Fruit fly (Drosophila melanogaster) whole organism, wandering third instar larva: ENCODE data around the gene CG6656.

Experiments
- Abd-B ChIP-seq: fragments of >200 bp; optimal IDR thresholded peaks from 2 replicates; lab custom pipeline; 2017; ENCODE audit warnings: missing biosample characterization, missing genetic modification characterization
- CG32264 ChIP-seq: fragments of 200-800 bp; sonication (Bioruptor generic); optimal IDR thresholded peaks from 2 replicates; lab custom pipeline; 2016; ENCODE audit warnings: missing biosample characterization, missing genetic modification characterization
- CG9705 ChIP-seq: fragments of 200-800 bp; sonication (Bioruptor generic); optimal IDR thresholded peaks from 2 replicates; lab custom pipeline; 2018; ENCODE audit warnings: missing biosample characterization, mild to moderate bottlenecking, missing genetic modification characterization
- CrebA ChIP-seq: fragments of 200-800 bp; sonication (Bioruptor generic); optimal IDR thresholded peaks from 2 replicates; lab custom pipeline; 2016; ENCODE audit warnings: missing biosample characterization, mild to moderate bottlenecking, missing genetic modification characterization, borderline replicate concordance
- Dfd ChIP-seq: fragments of >200 bp; optimal IDR thresholded peaks from 2 replicates; lab custom pipeline; 2017; ENCODE audit warnings: missing biosample characterization, missing genetic modification characterization
- Dif ChIP-seq: fragments of 200-275, 200-300 bp; sonication (Bioruptor generic); optimal IDR thresholded peaks from 2 replicates; lab custom pipeline; 2018; ENCODE audit warnings: missing biosample characterization, missing genetic modification characterization; ENCODE audit not compliant: partially characterized antibody
- HLH106 ChIP-seq: fragments of 200-800 bp; optimal IDR thresholded peaks from 3 replicates; lab custom pipeline; 2019; ENCODE audit warnings: missing biosample characterization, mild to moderate bottlenecking, missing genetic modification characterization, moderate library complexity
- Hnf4 ChIP-seq: fragments of 200-800 bp; sonication (Bioruptor generic); optimal IDR thresholded peaks from 2 replicates; lab custom pipeline; 2016; ENCODE audit warnings: missing biosample characterization, mild to moderate bottlenecking, missing genetic modification characterization
- Hr78 ChIP-seq: fragments of >200 bp; optimal IDR thresholded peaks from 2 replicates; lab custom pipeline; 2017; ENCODE audit warnings: missing biosample characterization, missing genetic modification characterization
- Hr83 ChIP-seq: fragments of 200-300 bp; sonication (Bioruptor generic); optimal IDR thresholded peaks from 2 replicates; lab custom pipeline; 2016; ENCODE audit warnings: missing biosample characterization, mild to moderate bottlenecking, missing genetic modification characterization, moderate library complexity; ENCODE audit not compliant: poor library complexity, severe bottlenecking
- Mio ChIP-seq: sonication (Bioruptor generic); optimal IDR thresholded peaks from 2 replicates; lab custom pipeline; 2016; ENCODE audit warnings: missing biosample characterization, missing genetic modification characterization
- Myc ChIP-seq: fragments of >200 bp; optimal IDR thresholded peaks from 2 replicates; lab custom pipeline; 2017
- N ChIP-seq: fragments of >200 bp; optimal IDR thresholded peaks from 2 replicates; lab custom pipeline; 2018; ENCODE audit warnings: missing biosample characterization, missing external identifiers, missing genetic modification characterization
- OdsH ChIP-seq: fragments of 200-800 bp; sonication (Bioruptor generic); optimal IDR thresholded peaks from 2 replicates; lab custom pipeline; 2016; ENCODE audit warnings: missing biosample characterization, mild to moderate bottlenecking, missing genetic modification characterization
- Rel ChIP-seq, 2 experiments: fragments of 200-800 bp; sonication (Bioruptor generic) in 1 of 2; optimal IDR thresholded peaks; 2 replicates in 1 of 2; 3 replicates in 1 of 2; lab custom pipeline; 2016 to 2019; ENCODE audit warnings: mild to moderate bottlenecking in 2 of 2, missing biosample characterization in 2 of 2, missing genetic modification characterization in 2 of 2, moderate library complexity in 1 of 2
- Sp1 ChIP-seq: fragments of 200-800 bp; sonication (Bioruptor generic); optimal IDR thresholded peaks from 3 replicates; lab custom pipeline; 2019; ENCODE audit warnings: missing biosample characterization, mild to moderate bottlenecking, missing genetic modification characterization, moderate library complexity
- Vsx2 ChIP-seq: fragments of 200-300, 225-300 bp; sonication (Bioruptor generic); optimal IDR thresholded peaks from 2 replicates; lab custom pipeline; 2018; ENCODE audit warnings: missing biosample characterization, missing genetic modification characterization; ENCODE audit not compliant: partially characterized antibody
- br ChIP-seq: fragments of 200-800 bp; sonication (Bioruptor generic); optimal IDR thresholded peaks from 2 replicates; lab custom pipeline; 2016; ENCODE audit warnings: missing biosample characterization, missing genetic modification characterization
- brk ChIP-seq: fragments of 200-800 bp; sonication (Bioruptor generic); optimal IDR thresholded peaks from 2 replicates; lab custom pipeline; 2016; ENCODE audit warnings: missing biosample characterization, mild to moderate bottlenecking, missing genetic modification characterization
- dl ChIP-seq, 2 experiments: fragments of 175-275, 200-275 bp in 1 of 2; fragments of 200-275 bp in 1 of 2; sonication (Bioruptor generic); optimal IDR thresholded peaks; lab custom pipeline; 2018; ENCODE audit warnings: mild to moderate bottlenecking in 2 of 2, missing biosample characterization in 2 of 2, missing genetic modification characterization in 2 of 2, moderate library complexity in 2 of 2; ENCODE audit not compliant: partially characterized antibody in 2 of 2, insufficient read depth in 1 of 2
- dmrt93B ChIP-seq: fragments of 200-800 bp; sonication (Bioruptor generic); optimal IDR thresholded peaks from 2 replicates; lab custom pipeline; 2018; ENCODE audit warnings: missing biosample characterization, mild to moderate bottlenecking, missing genetic modification characterization
- dsf ChIP-seq: sonication (Bioruptor generic); optimal IDR thresholded peaks from 2 replicates; lab custom pipeline; 2016; ENCODE audit warnings: missing biosample characterization, missing genetic modification characterization, borderline replicate concordance
- ey ChIP-seq: fragments of 200-800 bp; sonication (Bioruptor generic); optimal IDR thresholded peaks from 2 replicates; lab custom pipeline; 2016; ENCODE audit warnings: missing biosample characterization, missing genetic modification characterization
- foxo ChIP-seq, 2 experiments: fragments of 200-800 bp; sonication (Bioruptor generic); optimal IDR thresholded peaks; 2 replicates in 1 of 2; 3 replicates in 1 of 2; lab custom pipeline; 2016 to 2017; ENCODE audit warnings: missing biosample characterization in 2 of 2, missing genetic modification characterization in 2 of 2
- fru ChIP-seq: fragments of 200-800 bp; sonication (Bioruptor generic); optimal IDR thresholded peaks from 3 replicates; lab custom pipeline; 2016; ENCODE audit warnings: missing biosample characterization, mild to moderate bottlenecking, missing genetic modification characterization
- h ChIP-seq: fragments of 200-800 bp; sonication (Bioruptor generic); optimal IDR thresholded peaks from 3 replicates; lab custom pipeline; 2016; ENCODE audit warnings: missing biosample characterization, mild to moderate bottlenecking, missing genetic modification characterization
- jim ChIP-seq: fragments of 175-275, 200-325 bp; sonication (Bioruptor generic); optimal IDR thresholded peaks from 2 replicates; lab custom pipeline; 2016; ENCODE audit warnings: missing biosample characterization, mild to moderate bottlenecking, missing genetic modification characterization
- pan ChIP-seq: fragments of >200 bp; optimal IDR thresholded peaks from 2 replicates; lab custom pipeline; 2017
- psq ChIP-seq: fragments of 200-800 bp; sonication (Bioruptor generic); optimal IDR thresholded peaks from 3 replicates; lab custom pipeline; 2017; ENCODE audit warnings: missing biosample characterization, mild to moderate bottlenecking, missing genetic modification characterization, moderate library complexity
- rgr ChIP-seq: fragments of 200-800 bp; sonication (Bioruptor generic); optimal IDR thresholded peaks from 3 replicates; lab custom pipeline; 2016; ENCODE audit warnings: missing biosample characterization, mild to moderate bottlenecking, missing genetic modification characterization
- sage ChIP-seq: fragments of 200-800 bp; sonication (Bioruptor generic); optimal IDR thresholded peaks from 2 replicates; lab custom pipeline; 2016; ENCODE audit warnings: missing biosample characterization, mild to moderate bottlenecking, missing genetic modification characterization
- usp ChIP-seq: fragments of >200 bp; optimal IDR thresholded peaks from 2 replicates; lab custom pipeline; 2017; ENCODE audit warnings: missing biosample characterization, missing genetic modification characterization
- woc ChIP-seq: sonication (Bioruptor generic); optimal IDR thresholded peaks from 2 replicates; lab custom pipeline; 2016; ENCODE audit warnings: missing biosample characterization, mild to moderate bottlenecking, missing genetic modification characterization

The CG6656 gene

DNA sequence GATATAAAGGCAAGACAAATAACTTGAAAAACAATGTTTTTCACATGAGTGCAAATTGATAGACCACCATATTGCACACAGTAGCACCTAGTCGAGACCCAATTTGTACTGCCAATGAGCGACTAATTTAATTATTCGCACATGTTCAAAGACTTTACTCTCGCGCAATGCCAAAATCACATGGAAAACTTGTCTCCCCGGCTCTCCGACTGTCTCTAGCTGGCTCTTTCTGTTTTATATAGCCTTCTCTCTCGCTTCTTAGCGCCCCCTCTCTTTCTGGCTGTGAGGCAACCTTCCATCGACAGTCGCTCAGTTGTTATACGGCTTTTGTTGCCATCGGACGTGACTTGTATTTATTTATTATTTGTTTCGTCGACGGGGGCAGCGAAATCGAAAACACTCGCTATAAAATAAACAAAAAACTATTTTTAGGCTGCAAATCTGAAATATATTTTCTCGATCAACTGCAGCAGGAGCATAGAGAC lies at the start of gene CG6656:
Gene CG6656 (plus strand): TSS at position 312 of the 485 bp plus-strand sequence.
- TF ChIP-seq Hr78 (GFP tag; lab: Kevin White, UChicago) (no peak), h (GFP tag; lab: Kevin White, UChicago) (no peak), HLH106 (peak; percentile 9), Hr83 (GFP tag; lab: Kevin White, UChicago) (no peak), OdsH (GFP tag; lab: Kevin White, UChicago) (peak; percentile 24), Myc (lab: Kevin White, UChicago) (no peak), dmrt93B (GFP tag; lab: Kevin White, UChicago) (no peak), usp (no peak), Dif (GFP tag; lab: Kevin White, UChicago) (peak; percentile 93), br (GFP tag; lab: Kevin White, UChicago) (no peak), Rel (GFP tag; optimal IDR thresholded peaks at IDR 0.05; lab: Kevin White, UChicago) (no peak), Rel (tag; optimal IDR thresholded peaks at IDR 0.05; lab: Kevin White, UChicago) (peak; percentile 41), rgr (GFP tag; lab: Kevin White, UChicago) (no peak), CG32264 (GFP tag; lab: Kevin White, UChicago) (peak; percentile 14), N (GFP tag; lab: Kevin White, UChicago) (no peak), Hnf4 (GFP tag; lab: Kevin White, UChicago) (peak; percentile 62), woc (GFP tag; lab: Kevin White, UChicago) (peak; percentile 57), fru (GFP tag; lab: Kevin White, UChicago) (peak; percentile 46), sage (GFP tag; lab: Kevin White, UChicago) (no peak), dl (GFP tag; optimal IDR thresholded peaks at IDR 0.05; lab: Kevin White, UChicago; ENCODE audit: insufficient read depth in 1 of 2, partially characterized antibody in 2 of 2) (peak; percentile 86 to 91), jim (GFP tag; lab: Kevin White, UChicago) (no peak), Vsx2 (peak; percentile 70)
- TF ChIP-seq, all 38 proteins: peak for 10

DNA sequence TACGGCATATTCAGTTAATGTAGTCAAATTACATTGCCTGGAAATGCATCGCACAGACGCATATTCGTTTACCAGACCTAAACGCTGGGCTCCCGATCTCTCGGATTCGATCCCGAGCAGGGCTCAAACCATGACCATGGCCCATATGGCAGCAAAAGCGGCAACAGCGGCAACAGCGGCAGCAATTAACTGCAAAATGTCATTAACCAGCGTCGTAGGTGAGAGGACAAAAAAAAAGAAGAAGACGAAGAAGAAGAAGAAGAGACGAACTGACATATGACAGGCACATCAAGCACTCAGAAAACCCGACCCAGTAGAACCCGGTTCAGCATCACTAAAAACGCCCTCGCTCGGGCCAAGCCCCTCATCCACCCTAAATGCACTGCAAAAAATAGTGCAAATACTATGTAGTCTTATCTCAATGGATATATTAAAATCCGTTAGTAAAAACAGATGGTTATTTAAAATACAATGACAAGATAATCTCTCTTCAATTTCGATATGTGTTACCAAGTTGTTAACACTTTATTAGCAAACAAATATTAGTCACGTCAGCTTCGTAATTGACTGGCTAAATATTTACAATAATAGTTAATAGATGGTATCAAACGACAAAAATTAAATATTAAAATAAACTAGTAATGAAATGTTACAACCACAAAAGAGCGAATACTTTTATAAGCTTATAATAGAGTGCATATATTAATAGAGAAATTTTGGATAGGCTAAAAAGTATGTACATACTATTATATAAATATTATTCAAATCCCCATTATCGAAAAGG lies 49.1 kb upstream of the CG6656 start:
- TF ChIP-seq Sp1 (GFP tag; lab: Kevin White, UChicago) (peak; percentile 1), dl (GFP tag; optimal IDR thresholded peaks at IDR 0.05; lab: Kevin White, UChicago; ENCODE audit: insufficient read depth in 1 of 2, partially characterized antibody in 2 of 2) (no peak), Rel (GFP tag; optimal IDR thresholded peaks at IDR 0.05; lab: Kevin White, UChicago) (no peak), Rel (tag; optimal IDR thresholded peaks at IDR 0.05; lab: Kevin White, UChicago) (no peak), h (GFP tag; lab: Kevin White, UChicago) (peak; percentile 0), brk (no peak), Mio (no peak)
- TF ChIP-seq, all 38 proteins: peak for 2

DNA sequence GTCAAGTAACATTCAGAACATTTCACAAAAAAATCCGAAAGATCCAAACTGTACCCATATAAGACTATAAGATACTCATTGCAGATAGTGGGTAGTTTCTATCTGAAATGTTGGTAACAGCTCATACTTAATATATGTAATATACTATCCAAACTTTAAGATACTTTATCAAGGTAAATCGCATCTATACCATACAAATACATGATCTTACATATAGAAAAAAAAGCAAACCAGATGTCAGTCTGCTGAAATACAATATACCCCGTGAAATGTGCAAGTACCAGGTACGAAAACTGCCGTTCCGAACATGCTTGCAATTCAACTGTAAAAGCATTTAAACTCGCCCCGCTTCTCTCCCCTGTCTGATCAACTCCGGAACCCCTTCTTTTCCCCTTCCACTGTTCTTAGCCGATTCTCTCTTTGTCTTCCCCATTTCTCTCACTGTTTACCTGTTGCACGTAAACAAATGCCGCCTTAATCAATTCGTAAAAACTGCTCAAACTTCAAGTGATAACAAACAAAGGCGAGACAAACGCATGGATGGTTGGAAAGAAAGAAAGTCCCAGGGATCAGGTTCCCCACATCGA lies 47.5 kb upstream of the CG6656 start:
- TF ChIP-seq CrebA (no peak), h (GFP tag; lab: Kevin White, UChicago) (peak; percentile 71), ey (GFP tag; lab: Kevin White, UChicago) (peak; percentile 49), pan (lab: Kevin White, UChicago) (peak; percentile 50), dmrt93B (GFP tag; lab: Kevin White, UChicago) (peak; percentile 15), jim (GFP tag; lab: Kevin White, UChicago) (no peak), Hnf4 (GFP tag; lab: Kevin White, UChicago) (peak; percentile 1), dl (GFP tag; optimal IDR thresholded peaks at IDR 0.05; lab: Kevin White, UChicago; ENCODE audit: insufficient read depth in 1 of 2, partially characterized antibody in 2 of 2) (no peak), Hr78 (GFP tag; lab: Kevin White, UChicago) (no peak), Rel (GFP tag; optimal IDR thresholded peaks at IDR 0.05; lab: Kevin White, UChicago) (no peak), Rel (tag; optimal IDR thresholded peaks at IDR 0.05; lab: Kevin White, UChicago) (peak; percentile 37), br (GFP tag; lab: Kevin White, UChicago) (peak; percentile 24), foxo (GFP tag; optimal IDR thresholded peaks at IDR 0.05; lab: Kevin White, UChicago) (peak in 1 of 2 experiments; percentile 51), Sp1 (GFP tag; lab: Kevin White, UChicago) (peak; percentile 23), brk (no peak), sage (GFP tag; lab: Kevin White, UChicago) (no peak), woc (GFP tag; lab: Kevin White, UChicago) (peak; percentile 57), dsf (GFP tag; lab: Kevin White, UChicago) (no peak), Abd-B (GFP tag; lab: Kevin White, UChicago) (no peak), Dfd (GFP tag; lab: Kevin White, UChicago) (no peak), psq (GFP tag; lab: Kevin White, UChicago) (peak; percentile 56), fru (GFP tag; lab: Kevin White, UChicago) (peak; percentile 41), rgr (GFP tag; lab: Kevin White, UChicago) (peak; percentile 54), CG9705 (GFP tag; lab: Kevin White, UChicago) (no peak), OdsH (GFP tag; lab: Kevin White, UChicago) (peak; percentile 58), HLH106 (peak; percentile 48)
- TF ChIP-seq, all 38 proteins: peak for 15
